Worm (Caenorhabditis elegans): ENCODE results near the gene nspb-10.

- no peak for TF ChIP-seq him-1 (tag; optimal IDR thresholded peaks at IDR 0.05)
- TF ChIP-seq dao-5 (tag; optimal IDR thresholded peaks at IDR 0.05) = no peak
These were observed 11.3 kb upstream of the nspb-10 start for ce11 chrII:14599284-14599862.
